Worm (Caenorhabditis elegans): Measurements from ENCODE around the gene scrm-5.
"Not testable (repeated sequence)": the region's sequence is repeated elsewhere in the genome, so short reads cannot be mapped to it uniquely, and the experiment has no call there.

The scrm-5 gene

ce11 chrIV:4137472-4137871 is 24.7 kb upstream of the scrm-5 start, which contains the start of gene F49F1.9:
Gene F49F1.9, minus strand, starts transcription at chrIV:4137572.
- TF ChIP-seq hmg-4 (GFP tag; optimal IDR thresholded peaks at IDR 0.05) (no peak), pes-1 (GFP tag; IDR thresholded peaks at IDR 0.05) (no peak), F13C5.2 (tag; optimal IDR thresholded peaks at IDR 0.05) (no peak), ceh-13 (GFP tag; optimal IDR thresholded peaks at IDR 0.05) (no peak), tra-4 (tag; optimal IDR thresholded peaks at IDR 0.05) (no peak), sea-1 (GFP tag; conservative IDR thresholded peaks at IDR 0.05) (no peak), tbx-37 (GFP tag; conservative IDR thresholded peaks at IDR 0.05) (no peak), flt-1 (GFP tag; IDR thresholded peaks at IDR 0.05) (no peak), scrt-1 (GFP tag; IDR thresholded peaks at IDR 0.05) (no peak), hmbx-1 (tag; optimal IDR thresholded peaks at IDR 0.05) (no peak)

- TF ChIP-seq hmbx-1 (tag; optimal IDR thresholded peaks at IDR 0.05) (no peak), B0310.2 (tag; optimal IDR thresholded peaks at IDR 0.05) (no peak), tbx-11 (GFP tag; IDR thresholded peaks at IDR 0.05) (no peak), hmg-4 (GFP tag; optimal IDR thresholded peaks at IDR 0.05) (no peak), pes-1 (GFP tag; IDR thresholded peaks at IDR 0.05) (no peak), tbx-37 (GFP tag; conservative IDR thresholded peaks at IDR 0.05) (no peak), tra-4 (tag; optimal IDR thresholded peaks at IDR 0.05) (no peak), ets-7 (tag; optimal IDR thresholded peaks at IDR 0.05) (no peak), sea-1 (GFP tag; conservative IDR thresholded peaks at IDR 0.05) (no peak), ceh-36 (tag; optimal IDR thresholded peaks at IDR 0.05) (no peak), aly-1 (tag; optimal IDR thresholded peaks at IDR 0.05) (no peak), scrt-1 (GFP tag; IDR thresholded peaks at IDR 0.05) (no peak), ceh-13 (GFP tag; optimal IDR thresholded peaks at IDR 0.05) (no peak), hnd-1 (tag; optimal IDR thresholded peaks at IDR 0.05) (no peak), F13C5.2 (tag; optimal IDR thresholded peaks at IDR 0.05) (no peak), ama-1 (optimal IDR thresholded peaks at IDR 0.05) (no peak), flt-1 (GFP tag; IDR thresholded peaks at IDR 0.05) (no peak)
Observed at ce11 chrIV:4139022-4139421, 23.2 kb upstream of the scrm-5 start, which contains the start of gene F49F1.10. Gene F49F1.10, minus strand, starts transcription at chrIV:4139122.

- TF ChIP-seq flt-1 (GFP tag; IDR thresholded peaks at IDR 0.05) (no peak), hmg-4 (GFP tag; optimal IDR thresholded peaks at IDR 0.05) (no peak), tbx-37 (GFP tag; conservative IDR thresholded peaks at IDR 0.05) (no peak), ceh-36 (tag; optimal IDR thresholded peaks at IDR 0.05) (no peak), tbx-11 (GFP tag; IDR thresholded peaks at IDR 0.05) (no peak), hmbx-1 (tag; optimal IDR thresholded peaks at IDR 0.05) (no peak)
Observed at ce11 chrIV:4140265-4140664, 22.0 kb upstream of the scrm-5 start, which contains the start of gene F49F1.18. Gene F49F1.18, minus strand, starts transcription at chrIV:4140365.

ce11 chrIV:4141311-4141710 is 20.9 kb upstream of the scrm-5 start, which contains the start of gene F49F1.11:
Gene F49F1.11, minus strand, starts transcription at chrIV:4141411.
- TF ChIP-seq hmg-4 (GFP tag; optimal IDR thresholded peaks at IDR 0.05) = no peak
- no peak for TF ChIP-seq ceh-36 (tag; optimal IDR thresholded peaks at IDR 0.05)

ce11 chrIV:4142986-4143385 is 19.2 kb upstream of the scrm-5 start, which contains the start of gene F49F1.12:
Gene F49F1.12, minus strand, starts transcription at chrIV:4143086.
- TF ChIP-seq tra-4 (tag; optimal IDR thresholded peaks at IDR 0.05); tbx-37 (GFP tag; conservative IDR thresholded peaks at IDR 0.05); sea-1 (GFP tag; conservative IDR thresholded peaks at IDR 0.05): not testable (repeated sequence)

ce11 chrIV:4144784-4145183 is 17.4 kb upstream of the scrm-5 start, which contains the start of gene R07C12.3:
Gene R07C12.3, plus strand, starts transcription at chrIV:4145084.
- TF ChIP-seq ama-1 (optimal IDR thresholded peaks at IDR 0.05) (no peak), ceh-13 (GFP tag; optimal IDR thresholded peaks at IDR 0.05) (no peak), ets-7 (tag; optimal IDR thresholded peaks at IDR 0.05) (no peak), tbx-37 (GFP tag; conservative IDR thresholded peaks at IDR 0.05) (no peak), ceh-36 (tag; optimal IDR thresholded peaks at IDR 0.05) (no peak), scrt-1 (GFP tag; IDR thresholded peaks at IDR 0.05) (no peak)

ce11 chrIV:4147891-4148290 is 14.3 kb upstream of the scrm-5 start:
- TF ChIP-seq B0310.2 (tag; optimal IDR thresholded peaks at IDR 0.05) (no peak), F13C5.2 (tag; optimal IDR thresholded peaks at IDR 0.05) (no peak), scrt-1 (GFP tag; IDR thresholded peaks at IDR 0.05) (no peak), tra-4 (tag; optimal IDR thresholded peaks at IDR 0.05) (no peak), sea-1 (GFP tag; conservative IDR thresholded peaks at IDR 0.05) (no peak), ceh-13 (GFP tag; optimal IDR thresholded peaks at IDR 0.05) (no peak), tbx-37 (GFP tag; conservative IDR thresholded peaks at IDR 0.05) (no peak)

ce11 chrIV:4150138-4150537 is 12.1 kb upstream of the scrm-5 start:
- TF ChIP-seq tra-4 (tag; optimal IDR thresholded peaks at IDR 0.05) (no peak), hmbx-1 (tag; optimal IDR thresholded peaks at IDR 0.05) (no peak), ceh-36 (tag; optimal IDR thresholded peaks at IDR 0.05) (no peak), ceh-13 (GFP tag; optimal IDR thresholded peaks at IDR 0.05) (no peak), scrt-1 (GFP tag; IDR thresholded peaks at IDR 0.05) (no peak), aly-1 (tag; optimal IDR thresholded peaks at IDR 0.05) (no peak), F13C5.2 (tag; optimal IDR thresholded peaks at IDR 0.05) (no peak)

ce11 chrIV:4152143-4152542 is 10.1 kb upstream of the scrm-5 start, which contains the start of the genes K08D10.10 and R07C12.1:
Gene K08D10.10, plus strand, starts transcription at chrIV:4152235.
Gene R07C12.1, plus strand, starts transcription at chrIV:4152456.
- TF ChIP-seq flt-1 (GFP tag; IDR thresholded peaks at IDR 0.05) (no peak), B0310.2 (tag; optimal IDR thresholded peaks at IDR 0.05) (no peak), scrt-1 (GFP tag; IDR thresholded peaks at IDR 0.05) (no peak), ama-1 (optimal IDR thresholded peaks at IDR 0.05) (no peak), F13C5.2 (tag; optimal IDR thresholded peaks at IDR 0.05) (no peak), ceh-36 (tag; optimal IDR thresholded peaks at IDR 0.05) (no peak), ets-7 (tag; optimal IDR thresholded peaks at IDR 0.05) (no peak), tbx-37 (GFP tag; conservative IDR thresholded peaks at IDR 0.05) (no peak), hmbx-1 (tag; optimal IDR thresholded peaks at IDR 0.05) (no peak), hnd-1 (tag; optimal IDR thresholded peaks at IDR 0.05) (no peak), sea-1 (GFP tag; conservative IDR thresholded peaks at IDR 0.05) (no peak), tra-4 (tag; optimal IDR thresholded peaks at IDR 0.05) (no peak), aly-1 (tag; optimal IDR thresholded peaks at IDR 0.05) (no peak), ceh-13 (GFP tag; optimal IDR thresholded peaks at IDR 0.05) (no peak), pes-1 (GFP tag; IDR thresholded peaks at IDR 0.05) (no peak), hmg-4 (GFP tag; optimal IDR thresholded peaks at IDR 0.05) (no peak)
